Fruit fly (Drosophila melanogaster): ENCODE measurements around the gene CG6576.

DNA sequence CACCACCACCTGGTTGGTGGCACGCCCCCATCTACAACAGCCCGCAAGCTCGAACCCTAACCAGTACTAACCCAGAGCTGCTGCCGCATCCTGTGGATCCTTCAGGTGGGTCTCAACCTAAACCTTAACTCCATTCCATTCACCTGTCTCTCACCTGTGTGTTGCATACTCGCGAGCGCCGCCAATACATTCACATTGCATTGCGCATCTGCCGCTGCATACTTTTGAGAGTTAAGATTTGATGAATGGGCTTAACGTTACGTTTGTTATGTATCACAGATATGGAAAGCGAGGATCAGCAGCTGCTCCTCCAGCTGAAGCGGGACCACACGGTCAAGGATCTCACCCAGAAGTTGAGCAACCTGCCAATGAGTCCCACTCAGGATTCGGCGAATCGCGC lies 31.5 kb downstream of the CG6576 start:
- TF ChIP-seq Sin3A (optimal IDR thresholded peaks at IDR 0.05): no peak
- TF ChIP-seq Hr78 (GFP tag; optimal IDR thresholded peaks at IDR 0.05): no peak
- no peak for TF ChIP-seq ind (GFP tag; optimal IDR thresholded peaks at IDR 0.05)
- no peak for TF ChIP-seq scrt (GFP tag; optimal IDR thresholded peaks at IDR 0.05)
- TF ChIP-seq unc-4 (GFP tag; IDR thresholded peaks at IDR 0.05; ENCODE audit: partially characterized antibody): no peak
- TF ChIP-seq her (GFP tag; optimal IDR thresholded peaks at IDR 0.05): no peak
- TF ChIP-seq dimm (GFP tag; IDR thresholded peaks at IDR 0.05): no peak
- no peak for TF ChIP-seq ase (GFP tag; IDR thresholded peaks at IDR 0.05)
